Worm (Caenorhabditis elegans) whole organism, midembryonic: ENCODE measurements around the gene fbxa-219.

ENCODE experiments used
- T22C8.4 ChIP-seq: fragments of 200-800 bp; sonication (Bioruptor generic); IDR thresholded peaks from 2 replicates; pipeline ENCODE4 v1.3.6; 2022; ENCODE audit warnings: missing genetic modification characterization, missing compliant biosample characterization
- cog-1 ChIP-seq: sonication (generic microtip); optimal IDR thresholded peaks from 2 replicates; lab custom pipeline; 2016; ENCODE audit warnings: missing genetic modification characterization, missing compliant biosample characterization
- flt-1 ChIP-seq: fragments of 200-800 bp; sonication (Bioruptor generic); IDR thresholded peaks from 2 replicates; pipeline ENCODE4 v1.3.6; 2022; ENCODE audit warnings: missing genetic modification characterization, missing compliant biosample characterization
- klf-2 ChIP-seq: fragments of 200-800 bp; sonication (Bioruptor generic); conservative IDR thresholded peaks from 2 replicates; pipeline ENCODE4 v1.3.6; 2022; ENCODE audit warnings: missing genetic modification reagents, missing genetic modification characterization, missing compliant biosample characterization
- ztf-23 ChIP-seq: fragments of 200-800 bp; sonication (Bioruptor generic); IDR thresholded peaks from 2 replicates; pipeline ENCODE4 v1.3.6; 2022; ENCODE audit warnings: missing genetic modification reagents, missing genetic modification characterization, missing compliant biosample characterization
- ztf-29 ChIP-seq: fragments of 200-800 bp; sonication (Bioruptor generic); IDR thresholded peaks from 2 replicates; pipeline ENCODE4 v1.3.6; 2022; ENCODE audit warnings: missing genetic modification reagents, missing genetic modification characterization, missing compliant biosample characterization

- TF ChIP-seq cog-1 = no peak
- TF ChIP-seq T22C8.4 (GFP tag; lab: Robert Waterston, UW) = no peak
- TF ChIP-seq ztf-23 (GFP tag; lab: Robert Waterston, UW) = no peak
- TF ChIP-seq ztf-29 = no peak
- no peak for TF ChIP-seq flt-1 (GFP tag; lab: Robert Waterston, UW)
- TF ChIP-seq klf-2 (GFP tag; lab: Robert Waterston, UW) = no peak
Observed at ce11 chrIII:2258863-2259262, 32.4 kb upstream of the fbxa-219 start, which contains the start of gene fbxa-43.
